Worm (Caenorhabditis elegans) whole organism, early embryonic: ENCODE data around the gene crn-3.

ENCODE experiments used
- B0310.2 ChIP-seq: sonication (generic microtip); optimal IDR thresholded peaks from 2 replicates; lab custom pipeline; 2016; ENCODE audit warnings: mild to moderate bottlenecking, missing genetic modification characterization, missing compliant biosample characterization
- F13C5.2 ChIP-seq: sonication (generic microtip); optimal IDR thresholded peaks from 2 replicates; lab custom pipeline; 2017; ENCODE audit warnings: mild to moderate bottlenecking, missing genetic modification characterization, inconsistent platforms, missing compliant biosample characterization
- ama-1 ChIP-seq: fragments of 150-350 bp; optimal IDR thresholded peaks from 2 replicates; lab custom pipeline; 2014
- ceh-36 ChIP-seq: sonication (generic microtip); optimal IDR thresholded peaks from 2 replicates; lab custom pipeline; 2016; ENCODE audit warnings: missing genetic modification characterization, inconsistent platforms, missing compliant biosample characterization
- ets-7 ChIP-seq: sonication (generic microtip); optimal IDR thresholded peaks from 2 replicates; lab custom pipeline; 2016; ENCODE audit warnings: missing genotype, missing genetic modification characterization, missing compliant biosample characterization
- hmbx-1 ChIP-seq: sonication (generic microtip); optimal IDR thresholded peaks from 2 replicates; lab custom pipeline; 2016; ENCODE audit warnings: mild to moderate bottlenecking, missing genetic modification characterization, missing compliant biosample characterization
- hmg-4 ChIP-seq: fragments of 200-800 bp; sonication (Bioruptor generic); optimal IDR thresholded peaks from 2 replicates; lab custom pipeline; 2018; ENCODE audit warnings: mild to moderate bottlenecking, missing genetic modification characterization, missing compliant biosample characterization
- hnd-1 ChIP-seq: sonication (generic microtip); optimal IDR thresholded peaks from 2 replicates; lab custom pipeline; 2016; ENCODE audit warnings: missing genetic modification characterization, missing compliant biosample characterization
- sea-1 ChIP-seq: fragments of 200-800 bp; sonication (Bioruptor generic); conservative IDR thresholded peaks from 2 replicates; pipeline ENCODE4 v1.3.6; 2022; ENCODE audit warnings: missing genetic modification characterization, missing compliant biosample characterization
- tbx-11 ChIP-seq: fragments of 200-800 bp; sonication (Bioruptor generic); IDR thresholded peaks from 2 replicates; pipeline ENCODE4 v1.3.6; 2022; ENCODE audit warnings: missing genetic modification characterization, missing compliant biosample characterization
- tra-4 ChIP-seq: sonication (generic microtip); optimal IDR thresholded peaks from 2 replicates; lab custom pipeline; 2017; ENCODE audit warnings: missing genetic modification characterization, missing compliant biosample characterization

ce11 chrII:10546784-10547087 lies 41.1 kb upstream of the crn-3 start:
- TF ChIP-seq hnd-1 (tag; lab: Kevin White, UChicago) (no peak), F13C5.2 (tag; lab: Kevin White, UChicago) (no peak), B0310.2 (no peak), tbx-11 (GFP tag; lab: Robert Waterston, UW) (no peak), ama-1 (lab: Kevin White, UChicago) (no peak), tra-4 (tag; lab: Kevin White, UChicago) (no peak), ets-7 (tag; lab: Kevin White, UChicago) (no peak), ceh-36 (no peak), sea-1 (GFP tag; lab: Robert Waterston, UW) (no peak), hmg-4 (GFP tag; lab: Kevin White, UChicago) (no peak), hmbx-1 (tag; lab: Kevin White, UChicago) (no peak)
